Fruit fly (Drosophila melanogaster) whole organism, embryonic: ENCODE measurements around the gene Oatp30B.

Experiments
- CG11085 ChIP-seq: fragments of 200-800 bp; sonication (Bioruptor generic); IDR thresholded peaks from 2 replicates; pipeline ENCODE4 v1.3.6; 2022; ENCODE audit warnings: missing biosample characterization, missing genetic modification characterization
- CG3726 ChIP-seq: fragments of 200-800 bp; sonication (Bioruptor generic); IDR thresholded peaks from 3 replicates; pipeline ENCODE4, ENCODE4 v1.3.6; 2022; ENCODE audit warnings: missing biosample characterization, missing genetic modification characterization
- Drgx ChIP-seq: fragments of 200-800 bp; sonication (Bioruptor generic); IDR thresholded peaks from 2 replicates; pipeline ENCODE4 v1.3.6; 2022; ENCODE audit warnings: missing biosample characterization, missing genetic modification characterization
- YL-1 ChIP-seq: fragments of 200-800 bp; sonication (Bioruptor generic); optimal IDR thresholded peaks from 3 replicates; lab custom pipeline; 2017; ENCODE audit warnings: missing biosample characterization, mild to moderate bottlenecking, missing genetic modification characterization
- dpn ChIP-seq, 2 experiments: fragments of 200-800 bp; sonication (Bioruptor generic); optimal IDR thresholded peaks; 3 replicates each; lab custom pipeline; 2016; ENCODE audit warnings: missing biosample characterization in 2 of 2, missing genetic modification characterization in 2 of 2
- mld ChIP-seq: fragments of 200-800 bp; sonication (Bioruptor generic); IDR thresholded peaks from 3 replicates; pipeline ENCODE4 v1.3.6; 2022; ENCODE audit warnings: missing biosample characterization, missing genetic modification characterization; ENCODE audit not compliant: partially characterized antibody
- schlank ChIP-seq: fragments of 200-800 bp; sonication (Bioruptor generic); optimal IDR thresholded peaks from 2 replicates; lab custom pipeline; 2018; ENCODE audit warnings: missing biosample characterization, mild to moderate bottlenecking, missing genetic modification characterization
- tup ChIP-seq: fragments of 200-800 bp; sonication (Bioruptor generic); optimal IDR thresholded peaks from 2 replicates; lab custom pipeline; 2016; ENCODE audit warnings: missing biosample characterization, mild to moderate bottlenecking, missing genetic modification characterization, moderate library complexity
- z ChIP-seq: fragments of 200-800 bp; sonication (Bioruptor generic); IDR thresholded peaks from 3 replicates; pipeline ENCODE4 v1.3.6; 2022; ENCODE audit warnings: missing biosample characterization, missing genetic modification characterization

- TF ChIP-seq Drgx (GFP tag; lab: Robert Waterston, UW) = no peak
- no peak for TF ChIP-seq z (GFP tag; lab: Robert Waterston, UW)
- TF ChIP-seq YL-1 (GFP tag; lab: Kevin White, UChicago) = no peak
- TF ChIP-seq schlank = no peak
- no peak for TF ChIP-seq tup (GFP tag; lab: Kevin White, UChicago)
- no peak for TF ChIP-seq dpn (GFP tag; optimal IDR thresholded peaks at IDR 0.05; lab: Kevin White, UChicago)
- TF ChIP-seq CG3726 = no peak
- TF ChIP-seq mld = no peak
- no peak for TF ChIP-seq CG11085 (GFP tag; lab: Robert Waterston, UW)
Observed at dm6 chr2L:9526518-9526917, 5.5 kb downstream of the Oatp30B start.
